Worm (Caenorhabditis elegans): Measurements from ENCODE around the gene C13G3.1.

C13G3.1 gene

ce11 chrV:11012419-11012818 lies at the start of gene C13G3.1:
Gene C13G3.1, minus strand, starts transcription at chrV:11012465.
- TF ChIP-seq nhr-25 (tag; optimal IDR thresholded peaks at IDR 0.05) (peak; percentile 3), ZK546.5 (tag; optimal IDR thresholded peaks at IDR 0.05) (no peak), fkh-2 (tag; optimal IDR thresholded peaks at IDR 0.05) (no peak)

- peak; percentile 4 for TF ChIP-seq nhr-23 (tag; optimal IDR thresholded peaks at IDR 0.05)
- TF ChIP-seq zag-1 (tag; optimal IDR thresholded peaks at IDR 0.05): no peak
These were observed 49.6 kb upstream of the C13G3.1 start for ce11 chrV:11061887-11062286.

- TF ChIP-seq R02D3.7 (tag; optimal IDR thresholded peaks at IDR 0.05) (no peak), nhr-237 (tag; optimal IDR thresholded peaks at IDR 0.05) (no peak), egl-27 (tag; optimal IDR thresholded peaks at IDR 0.05) (no peak), ceh-16 (tag; optimal IDR thresholded peaks at IDR 0.05) (no peak), unc-39 (tag; optimal IDR thresholded peaks at IDR 0.05) (no peak), lsy-12 (tag; optimal IDR thresholded peaks at IDR 0.05) (no peak), nfya-1 (tag; optimal IDR thresholded peaks at IDR 0.05; ENCODE audit: insufficient read depth) (no peak), eor-1 (tag; optimal IDR thresholded peaks at IDR 0.05) (no peak), fkh-10 (GFP tag; optimal IDR thresholded peaks at IDR 0.05) (no peak), nhr-23 (tag; optimal IDR thresholded peaks at IDR 0.05) (peak; percentile 60), fkh-2 (tag; optimal IDR thresholded peaks at IDR 0.05) (no peak), ztf-11 (tag; optimal IDR thresholded peaks at IDR 0.05) (no peak), nhr-25 (tag; optimal IDR thresholded peaks at IDR 0.05) (peak; percentile 47), ceh-9 (tag; optimal IDR thresholded peaks at IDR 0.05) (no peak), elt-2 (tag; optimal IDR thresholded peaks at IDR 0.05) (no peak), ZK546.5 (tag; optimal IDR thresholded peaks at IDR 0.05) (no peak)
These were observed 48.1 kb upstream of the C13G3.1 start, which contains the start of gene T04C12.11 for ce11 chrV:11060239-11060984. Gene T04C12.11, minus strand, starts transcription at chrV:11060289.

- TF ChIP-seq hmg-11 (tag; optimal IDR thresholded peaks at IDR 0.05) (no peak), snpc-4 (tag; optimal IDR thresholded peaks at IDR 0.05) (no peak), fkh-2 (tag; optimal IDR thresholded peaks at IDR 0.05) (no peak), nhr-25 (tag; optimal IDR thresholded peaks at IDR 0.05) (peak; percentile 24), eor-1 (tag; optimal IDR thresholded peaks at IDR 0.05) (no peak), lin-15B (tag; optimal IDR thresholded peaks at IDR 0.05) (no peak), lsy-12 (tag; optimal IDR thresholded peaks at IDR 0.05) (no peak), ama-1 (optimal IDR thresholded peaks at IDR 0.05) (peak; percentile 77)
These were observed 46.9 kb upstream of the C13G3.1 start, which contains the start of gene T04C12.1 for ce11 chrV:11059180-11059579. Gene T04C12.1, minus strand, starts transcription at chrV:11059269.

ce11 chrV:11057043-11057442 lies 44.8 kb upstream of the C13G3.1 start, which contains the start of gene srh-75:
Gene srh-75, minus strand, starts transcription at chrV:11057143.
- TF ChIP-seq ztf-11 (tag; optimal IDR thresholded peaks at IDR 0.05) (no peak), ZK546.5 (tag; optimal IDR thresholded peaks at IDR 0.05) (no peak), hmg-11 (tag; optimal IDR thresholded peaks at IDR 0.05) (no peak), nhr-43 (tag; optimal IDR thresholded peaks at IDR 0.05; ENCODE audit: poor library complexity, severe bottlenecking) (no peak), unc-62 (GFP tag; optimal IDR thresholded peaks at IDR 0.05) (no peak)

- no peak for TF ChIP-seq nhr-11 (tag; optimal IDR thresholded peaks at IDR 0.05)
- no peak for TF ChIP-seq ztf-11 (tag; optimal IDR thresholded peaks at IDR 0.05)
- no peak for TF ChIP-seq elt-2 (tag; optimal IDR thresholded peaks at IDR 0.05)
- TF ChIP-seq lin-39 (tag; optimal IDR thresholded peaks at IDR 0.05): no peak
- TF ChIP-seq sea-2 (GFP tag; optimal IDR thresholded peaks at IDR 0.05): no peak
- no peak for TF ChIP-seq pha-4 (tag; optimal IDR thresholded peaks at IDR 0.05)
- no peak for TF ChIP-seq nhr-237 (tag; optimal IDR thresholded peaks at IDR 0.05)
- no peak for TF ChIP-seq unc-39 (tag; optimal IDR thresholded peaks at IDR 0.05)
- TF ChIP-seq jun-1 (tag; optimal IDR thresholded peaks at IDR 0.05): no peak
- TF ChIP-seq R02D3.7 (tag; optimal IDR thresholded peaks at IDR 0.05): no peak
- TF ChIP-seq pqm-1 (tag; optimal IDR thresholded peaks at IDR 0.05): no peak
- TF ChIP-seq aly-2 (tag; optimal IDR thresholded peaks at IDR 0.05): no peak
- TF ChIP-seq lsy-12 (tag; optimal IDR thresholded peaks at IDR 0.05): no peak
- TF ChIP-seq mdl-1 (tag; optimal IDR thresholded peaks at IDR 0.05): no peak
These were observed 44.2 kb upstream of the C13G3.1 start for ce11 chrV:11056484-11056883.
